Fruit fly (Drosophila melanogaster) whole organism, embryonic: ENCODE measurements around the gene CG11294.

Experiments
- Awh ChIP-seq: fragments of 200-800 bp; sonication (Bioruptor generic); IDR thresholded peaks from 2 replicates; pipeline ENCODE4, ENCODE4 v1.3.6; 2022; ENCODE audit warnings: missing biosample characterization, missing genetic modification characterization
- BEAF-32 ChIP-seq: fragments of 200-800 bp; sonication (Bioruptor generic); optimal IDR thresholded peaks from 3 replicates; lab custom pipeline; 2017; ENCODE audit warnings: missing biosample characterization, missing genetic modification characterization, mild to moderate bottlenecking, moderate library complexity, missing genetic modification reagents
- CG10209 ChIP-seq: fragments of 200-800 bp; sonication (Bioruptor generic); optimal IDR thresholded peaks from 3 replicates; lab custom pipeline; 2017; ENCODE audit warnings: missing biosample characterization, mild to moderate bottlenecking, missing genetic modification characterization, missing genetic modification reagents
- CG11560 ChIP-seq: fragments of 200-800 bp; sonication (Bioruptor generic); IDR thresholded peaks from 3 replicates; pipeline ENCODE4 v1.3.6; 2022; ENCODE audit warnings: missing biosample characterization, missing genetic modification characterization
- CG12391 ChIP-seq: fragments of 200-800 bp; sonication (Bioruptor generic); optimal IDR thresholded peaks from 3 replicates; lab custom pipeline; 2018; ENCODE audit warnings: missing biosample characterization, mild to moderate bottlenecking, missing genetic modification characterization, moderate library complexity
- CG13424 ChIP-seq: fragments of 200-800 bp; sonication (Bioruptor generic); optimal IDR thresholded peaks from 2 replicates; lab custom pipeline; 2019; ENCODE audit warnings: missing biosample characterization, mild to moderate bottlenecking, missing genetic modification characterization, moderate library complexity
- CG13894 ChIP-seq: fragments of 200-800 bp; sonication (Bioruptor generic); optimal IDR thresholded peaks from 3 replicates; lab custom pipeline; 2018; ENCODE audit warnings: missing biosample characterization, mild to moderate bottlenecking, missing genetic modification characterization, moderate library complexity
- CG14441 ChIP-seq: fragments of 200-800 bp; sonication (Bioruptor generic); IDR thresholded peaks from 2 replicates; pipeline ENCODE4 v1.3.6; 2022; ENCODE audit warnings: missing biosample characterization, missing genetic modification characterization
- CG32767 ChIP-seq: fragments of 200-800 bp; sonication (Bioruptor generic); IDR thresholded peaks from 2 replicates; pipeline ENCODE4 v1.3.6; 2022; ENCODE audit warnings: missing biosample characterization, missing genetic modification characterization
- CG43689 ChIP-seq: fragments of 200-800 bp; sonication (Bioruptor generic); IDR thresholded peaks from 2 replicates; pipeline ENCODE4 v1.3.6; 2022; ENCODE audit warnings: missing biosample characterization, missing genetic modification characterization
- CG4820 ChIP-seq: fragments of 200-800 bp; sonication (Bioruptor generic); optimal IDR thresholded peaks from 3 replicates; lab custom pipeline; 2016; ENCODE audit warnings: missing biosample characterization, missing genetic modification characterization
- CG6272 ChIP-seq: fragments of 200-800 bp; sonication (Bioruptor generic); IDR thresholded peaks from 2 replicates; pipeline ENCODE4 v1.3.6; 2022; ENCODE audit warnings: missing biosample characterization, missing genetic modification characterization
- CG9609 ChIP-seq: fragments of 200-800 bp; sonication (Bioruptor generic); optimal IDR thresholded peaks from 3 replicates; lab custom pipeline; 2016; ENCODE audit warnings: missing biosample characterization, missing genetic modification characterization
- CG9797 ChIP-seq: fragments of 200-800 bp; sonication (Bioruptor generic); optimal IDR thresholded peaks from 3 replicates; lab custom pipeline; 2018; ENCODE audit warnings: missing biosample characterization, mild to moderate bottlenecking, missing genetic modification characterization
- Dad ChIP-seq: fragments of 200-800 bp; sonication (Bioruptor generic); optimal IDR thresholded peaks from 3 replicates; lab custom pipeline; 2016; ENCODE audit warnings: missing biosample characterization, missing genetic modification characterization
- Gug ChIP-seq: fragments of 200-800 bp; sonication (Bioruptor generic); IDR thresholded peaks from 4 replicates; pipeline ENCODE4 v1.3.6; 2022; ENCODE audit warnings: missing biosample characterization, missing genetic modification characterization
- HLH3B ChIP-seq: fragments of 200-800 bp; sonication (Bioruptor generic); IDR thresholded peaks from 2 replicates; pipeline ENCODE4 v1.3.6; 2022; ENCODE audit warnings: missing biosample characterization, missing genetic modification characterization
- Kr ChIP-seq: fragments of 200-800 bp; sonication (Bioruptor generic); optimal IDR thresholded peaks from 2 replicates; lab custom pipeline; 2017; ENCODE audit warnings: missing biosample characterization, mild to moderate bottlenecking, missing genetic modification characterization
- Mes4 ChIP-seq: fragments of 200-800 bp; sonication (Bioruptor generic); optimal IDR thresholded peaks from 2 replicates; lab custom pipeline; 2016; ENCODE audit warnings: missing biosample characterization, missing genetic modification characterization
- Ptx1 ChIP-seq: fragments of 200-800 bp; sonication (Bioruptor generic); IDR thresholded peaks from 2 replicates; pipeline ENCODE4 v1.3.6; 2022; ENCODE audit warnings: missing biosample characterization, missing genetic modification characterization
- Rfx ChIP-seq: fragments of 200-800 bp; sonication (Bioruptor generic); IDR thresholded peaks from 2 replicates; pipeline ENCODE4 v1.3.6; 2022; ENCODE audit warnings: missing biosample characterization, missing genetic modification characterization
- Rx ChIP-seq: fragments of 200-800 bp; sonication (Bioruptor generic); IDR thresholded peaks from 2 replicates; pipeline ENCODE4 v1.3.6; 2022; ENCODE audit warnings: missing biosample characterization, missing genetic modification characterization
- Six4 ChIP-seq: fragments of 200-800 bp; sonication (Bioruptor generic); optimal IDR thresholded peaks from 2 replicates; lab custom pipeline; 2016; ENCODE audit warnings: missing biosample characterization, missing genetic modification characterization
- Ssrp ChIP-seq: fragments of 200-800 bp; sonication (Bioruptor generic); optimal IDR thresholded peaks from 2 replicates; lab custom pipeline; 2018; ENCODE audit warnings: missing biosample characterization, mild to moderate bottlenecking, missing genetic modification characterization, moderate library complexity
- Taf1 ChIP-seq: fragments of 200-800 bp; sonication (Bioruptor generic); IDR thresholded peaks from 2 replicates; pipeline ENCODE4 v1.3.6; 2022; ENCODE audit warnings: missing biosample characterization, missing genetic modification characterization
- Trl ChIP-seq, 3 experiments: fragments of >200 bp in 2 of 3; fragments of 200-800 bp in 1 of 3; sonication (Bioruptor generic) in 1 of 3; optimal IDR thresholded peaks; 2 replicates in 1 of 3; 3 replicates in 2 of 3; lab custom pipeline; 2016 to 2017; ENCODE audit warnings: missing biosample characterization in 1 of 3, missing genetic modification characterization in 1 of 3
- ase ChIP-seq: fragments of 200-800 bp; sonication (Bioruptor generic); IDR thresholded peaks from 3 replicates; pipeline ENCODE4 v1.3.6; 2022; ENCODE audit warnings: missing biosample characterization, missing genetic modification characterization
- bsh ChIP-seq, 2 experiments: fragments of 200-800 bp; sonication (Bioruptor generic); optimal IDR thresholded peaks; 2 replicates each; lab custom pipeline; 2017 to 2018; ENCODE audit warnings: mild to moderate bottlenecking in 2 of 2, missing biosample characterization in 2 of 2, missing genetic modification characterization in 2 of 2, moderate library complexity in 1 of 2
- cato ChIP-seq: fragments of 200-800 bp; sonication (Bioruptor generic); optimal IDR thresholded peaks from 2 replicates; lab custom pipeline; 2016; ENCODE audit warnings: missing biosample characterization, missing genetic modification characterization, borderline replicate concordance
- chn ChIP-seq: fragments of 200-800 bp; sonication (Bioruptor generic); optimal IDR thresholded peaks from 2 replicates; lab custom pipeline; 2016; ENCODE audit warnings: missing biosample characterization, missing genetic modification characterization
- ci ChIP-seq: fragments of 200-800 bp; sonication (Bioruptor generic); IDR thresholded peaks from 3 replicates; pipeline ENCODE4 v1.3.6; 2022; ENCODE audit warnings: missing biosample characterization, missing genetic modification characterization
- crol ChIP-seq: fragments of 200-800 bp; sonication (Bioruptor generic); IDR thresholded peaks from 2 replicates; pipeline ENCODE4 v1.3.6; 2022; ENCODE audit warnings: missing biosample characterization, missing genetic modification characterization
- dan ChIP-seq: fragments of 200-800 bp; sonication (Bioruptor generic); IDR thresholded peaks from 2 replicates; pipeline ENCODE4 v1.3.6; 2022; ENCODE audit warnings: missing biosample characterization, missing genetic modification characterization
- dati ChIP-seq: fragments of 200-800 bp; sonication (Bioruptor generic); IDR thresholded peaks from 2 replicates; pipeline ENCODE4 v1.3.6; 2022; ENCODE audit warnings: missing biosample characterization, missing genetic modification characterization
- eve ChIP-seq, 2 experiments: fragments of >200 bp; optimal IDR thresholded peaks; 2 replicates each; lab custom pipeline; 2017; ENCODE audit warnings: missing biosample characterization in 2 of 2, missing genetic modification characterization in 2 of 2
- fd96Cb ChIP-seq: fragments of 200-800 bp; sonication (Bioruptor generic); optimal IDR thresholded peaks from 2 replicates; lab custom pipeline; 2018; ENCODE audit warnings: missing biosample characterization, mild to moderate bottlenecking, missing genetic modification characterization, moderate library complexity
- gcm ChIP-seq: fragments of 200-800 bp; sonication (Bioruptor generic); optimal IDR thresholded peaks from 2 replicates; lab custom pipeline; 2019; ENCODE audit warnings: missing biosample characterization, mild to moderate bottlenecking, missing genetic modification characterization, moderate library complexity
- gro ChIP-seq: fragments of 200-800 bp; sonication (Bioruptor generic); optimal IDR thresholded peaks from 2 replicates; lab custom pipeline; 2016; ENCODE audit warnings: missing biosample characterization, missing genetic modification characterization
- jing ChIP-seq: fragments of 200-800 bp; sonication (Bioruptor generic); optimal IDR thresholded peaks from 2 replicates; lab custom pipeline; 2018; ENCODE audit warnings: missing biosample characterization, mild to moderate bottlenecking, missing genetic modification characterization
- kah ChIP-seq: fragments of 200-800 bp; sonication (Bioruptor generic); optimal IDR thresholded peaks from 2 replicates; lab custom pipeline; 2018; ENCODE audit warnings: missing biosample characterization, mild to moderate bottlenecking, missing genetic modification characterization
- lbe ChIP-seq: fragments of 200-800 bp; sonication (Bioruptor generic); optimal IDR thresholded peaks from 2 replicates; lab custom pipeline; 2016; ENCODE audit warnings: missing biosample characterization, mild to moderate bottlenecking, missing genetic modification characterization
- lola ChIP-seq, 3 experiments: fragments of >200 bp in 2 of 3; fragments of 200-800 bp in 1 of 3; sonication (Bioruptor generic) in 1 of 3; optimal IDR thresholded peaks; 2 replicates each; lab custom pipeline; 2017 to 2019; ENCODE audit warnings: missing biosample characterization in 3 of 3, missing genetic modification characterization in 3 of 3, mild to moderate bottlenecking in 1 of 3, moderate library complexity in 1 of 3
- pita ChIP-seq: fragments of 200-800 bp; sonication (Bioruptor generic); optimal IDR thresholded peaks from 2 replicates; lab custom pipeline; 2017; ENCODE audit warnings: missing biosample characterization, mild to moderate bottlenecking, missing genetic modification characterization
- ro ChIP-seq: fragments of 200-800 bp; sonication (Bioruptor generic); IDR thresholded peaks from 2 replicates; pipeline ENCODE4 v1.3.6; 2022; ENCODE audit warnings: missing biosample characterization, missing genetic modification characterization
- sens ChIP-seq: fragments of 200-800 bp; sonication (Bioruptor generic); peaks from one replicate; lab custom pipeline; 2016; ENCODE audit warnings: missing biosample characterization, missing genetic modification characterization
- sna ChIP-seq: fragments of 200-800 bp; sonication (Bioruptor generic); IDR thresholded peaks from 2 replicates; pipeline ENCODE4 v1.3.6; 2022; ENCODE audit warnings: missing biosample characterization, missing genetic modification characterization; ENCODE audit not compliant: partially characterized antibody
- tio ChIP-seq: fragments of 200-800 bp; sonication (Bioruptor generic); optimal IDR thresholded peaks from 2 replicates; lab custom pipeline; 2017; ENCODE audit warnings: missing biosample characterization, missing genetic modification characterization, inconsistent platforms
- zen ChIP-seq: fragments of 200-800 bp; sonication (Bioruptor generic); optimal IDR thresholded peaks from 3 replicates; lab custom pipeline; 2018; ENCODE audit warnings: missing biosample characterization, mild to moderate bottlenecking, missing genetic modification characterization, moderate library complexity

The CG11294 gene

dm6 chrX:8671348-8672298, 21.8 kb downstream of the CG11294 start:
- TF ChIP-seq Six4, result no peak
- TF ChIP-seq Awh (GFP tag; lab: Robert Waterston, UW), result peak; percentile 84
- no peak for TF ChIP-seq cato (GFP tag; lab: Kevin White, UChicago)
- TF ChIP-seq Dad (GFP tag; lab: Kevin White, UChicago), result no peak
- peak; percentile 30 for TF ChIP-seq Ssrp
- TF ChIP-seq CG13424, result peak; percentile 24
- peak; percentile 64 for TF ChIP-seq HLH3B (GFP tag; lab: Robert Waterston, UW)
- peak; percentile 51; the same call in 1 of the 2 replicates for TF ChIP-seq CG6272 (GFP tag; lab: Robert Waterston, UW)
- peak; percentile 52 for TF ChIP-seq Ptx1
- peak; percentile 84 for TF ChIP-seq crol
- peak; percentile 31 for TF ChIP-seq Mes4 (GFP tag; lab: Kevin White, UChicago)
- TF ChIP-seq Taf1 (GFP tag; lab: Robert Waterston, UW), result no peak
- peak; percentile 85 for TF ChIP-seq ci (GFP tag; lab: Robert Waterston, UW)
- no peak for TF ChIP-seq lbe (GFP tag; lab: Kevin White, UChicago)
- TF ChIP-seq bsh (GFP tag; optimal IDR thresholded peaks at IDR 0.05; lab: Kevin White, UChicago), result peak in 1 of 2 experiments; percentile 56
- TF ChIP-seq CG4820 (GFP tag; lab: Kevin White, UChicago), result peak; percentile 24
- peak; percentile 64 for TF ChIP-seq chn (GFP tag; lab: Kevin White, UChicago)
- peak in 1 of 3 experiments; percentile 75 for TF ChIP-seq lola (GFP tag; optimal IDR thresholded peaks at IDR 0.05; lab: Kevin White, UChicago)
- TF ChIP-seq fd96Cb (tag; lab: Kevin White, UChicago), result peak; percentile 42
- peak; percentile 59 for TF ChIP-seq Rx (GFP tag; lab: Robert Waterston, UW)
- peak; percentile 27 for TF ChIP-seq CG10209 (GFP tag; lab: Kevin White, UChicago)
- TF ChIP-seq jing (GFP tag; lab: Kevin White, UChicago), result no peak
- no peak for TF ChIP-seq zen (tag; lab: Kevin White, UChicago)
- TF ChIP-seq sna, result no peak
- no peak for TF ChIP-seq BEAF-32 (GFP tag; lab: Kevin White, UChicago)
- TF ChIP-seq CG14441 (GFP tag; lab: Robert Waterston, UW), result peak; percentile 27; the same call in 1 of the 2 replicates
- TF ChIP-seq gcm, result peak; percentile 41
- peak; percentile 87 for TF ChIP-seq sens (GFP tag; lab: Kevin White, UChicago)
- no peak for TF ChIP-seq CG11560
- peak; percentile 9 for TF ChIP-seq tio
- no peak for TF ChIP-seq CG43689 (GFP tag; lab: Robert Waterston, UW)
- TF ChIP-seq Kr (GFP tag; lab: Kevin White, UChicago), result no peak
- TF ChIP-seq CG12391 (tag; lab: Kevin White, UChicago), result peak; percentile 43
- TF ChIP-seq CG32767 (GFP tag; lab: Robert Waterston, UW), result peak; percentile 43; the same call in 1 of the 2 replicates
- TF ChIP-seq eve (GFP tag; optimal IDR thresholded peaks at IDR 0.05; lab: Kevin White, UChicago), result no peak
- TF ChIP-seq dati (GFP tag; lab: Robert Waterston, UW), result no peak
- peak; percentile 29 for TF ChIP-seq CG9609
- 0 out of 2 replicates have a peak, but pooled peaks have one; percentile 7 for TF ChIP-seq Rfx (GFP tag; lab: Robert Waterston, UW)
- no peak for TF ChIP-seq CG9797
- TF ChIP-seq pita (GFP tag; lab: Kevin White, UChicago), result no peak
- peak; percentile 53; the same call in 2 of the 4 replicates for TF ChIP-seq Gug (GFP tag; lab: Robert Waterston, UW)
- TF ChIP-seq ase (GFP tag; lab: Robert Waterston, UW), result peak; percentile 28; the same call in 1 of the 3 replicates
- TF ChIP-seq ro (GFP tag; lab: Robert Waterston, UW), result peak; percentile 21; the same call in 1 of the 2 replicates
- TF ChIP-seq dan (GFP tag; lab: Robert Waterston, UW), result peak; percentile 55; the same call in 1 of the 2 replicates
- TF ChIP-seq kah (GFP tag; lab: Kevin White, UChicago), result no peak
- no peak for TF ChIP-seq gro (GFP tag; lab: Kevin White, UChicago)
- no peak for TF ChIP-seq Trl (optimal IDR thresholded peaks at IDR 0.05; lab: Kevin White, UChicago)
- no peak for TF ChIP-seq Trl (GFP tag; optimal IDR thresholded peaks at IDR 0.05; lab: Kevin White, UChicago)
- TF ChIP-seq CG13894, result no peak
